Fruit fly (Drosophila melanogaster) whole organism, pupa: ENCODE results near the gene SPH93.

Source experiments
- CG10348 ChIP-seq: fragments of 200-800 bp; sonication (Bioruptor generic); IDR thresholded peaks from 2 replicates; pipeline ENCODE4 v1.3.6; 2022; ENCODE audit warnings: missing biosample characterization, missing genetic modification characterization
- CG12605 ChIP-seq: fragments of 200-800 bp; sonication (Bioruptor generic); IDR thresholded peaks from 2 replicates; pipeline ENCODE4 v1.3.6; 2022; ENCODE audit warnings: missing biosample characterization, missing genetic modification characterization
- CG13204 ChIP-seq: fragments of 200-800 bp; sonication (Bioruptor generic); optimal IDR thresholded peaks from 2 replicates; lab custom pipeline; 2018; ENCODE audit warnings: missing biosample characterization, mild to moderate bottlenecking, missing genetic modification characterization, moderate library complexity
- CG15710 ChIP-seq: fragments of 200-800 bp; sonication (Bioruptor generic); optimal IDR thresholded peaks from 2 replicates; lab custom pipeline; 2018; ENCODE audit warnings: missing biosample characterization, mild to moderate bottlenecking, missing genetic modification characterization, moderate library complexity
- CG17806 ChIP-seq: fragments of 200-800 bp; sonication (Bioruptor generic); optimal IDR thresholded peaks from 2 replicates; lab custom pipeline; 2018; ENCODE audit warnings: missing biosample characterization, mild to moderate bottlenecking, missing genetic modification characterization, moderate library complexity
- CG32121 ChIP-seq: fragments of 200-800 bp; sonication (Bioruptor generic); IDR thresholded peaks from 2 replicates; pipeline ENCODE4 v1.3.6; 2022; ENCODE audit warnings: missing biosample characterization, missing genetic modification characterization
- CG34367 ChIP-seq: fragments of 200-800 bp; sonication (Bioruptor generic); optimal IDR thresholded peaks from 2 replicates; lab custom pipeline; 2018; ENCODE audit warnings: missing biosample characterization, mild to moderate bottlenecking, missing genetic modification characterization
- CG8301 ChIP-seq: fragments of 200-800 bp; sonication (Bioruptor generic); optimal IDR thresholded peaks from 2 replicates; lab custom pipeline; 2018; ENCODE audit warnings: missing biosample characterization, mild to moderate bottlenecking, missing genetic modification characterization
- D1 ChIP-seq: fragments of 200-800 bp; sonication (Bioruptor generic); optimal IDR thresholded peaks from 2 replicates; lab custom pipeline; 2018; ENCODE audit warnings: missing biosample characterization, mild to moderate bottlenecking, missing genetic modification characterization, moderate library complexity
- Ets98B ChIP-seq: fragments of 200-800 bp; sonication (Bioruptor generic); IDR thresholded peaks from 2 replicates; pipeline ENCODE4 v1.3.6; 2022; ENCODE audit warnings: missing biosample characterization, missing genetic modification characterization
- Pif1B ChIP-seq: fragments of 200-800 bp; sonication (Bioruptor generic); optimal IDR thresholded peaks from 3 replicates; lab custom pipeline; 2016; ENCODE audit warnings: missing biosample characterization, missing genetic modification characterization
- fd96Ca ChIP-seq: fragments of 200-800 bp; sonication (Bioruptor generic); IDR thresholded peaks from 3 replicates; pipeline ENCODE4 v1.3.6; 2022; ENCODE audit warnings: missing biosample characterization, missing genetic modification characterization
- rn ChIP-seq: fragments of 200-800 bp; sonication (Bioruptor generic); IDR thresholded peaks from 2 replicates; pipeline ENCODE4 v1.3.6; 2022; ENCODE audit warnings: missing biosample characterization, missing genetic modification characterization

DNA sequence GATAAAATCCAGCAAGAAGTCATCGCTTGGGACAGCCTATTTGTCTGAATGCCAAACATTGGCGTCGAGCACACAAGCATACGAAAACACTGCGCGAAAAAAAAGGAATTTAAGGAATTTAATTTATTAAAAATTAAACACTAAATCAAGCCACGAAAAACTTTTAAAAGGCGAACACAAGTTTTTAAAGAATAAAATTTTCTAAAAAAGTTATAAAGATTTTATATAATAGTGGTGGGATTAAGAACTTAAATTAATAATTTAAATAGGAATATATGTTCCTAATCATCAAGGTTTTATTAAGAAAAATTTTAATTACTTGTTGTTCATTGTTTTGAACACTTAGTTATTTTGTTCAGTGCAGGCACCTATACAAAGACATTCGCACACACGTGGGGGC, 34.4 kb downstream of the SPH93 start:
- TF ChIP-seq CG17806 (tag; lab: Kevin White, UChicago) (peak; percentile 62), D1 (tag; lab: Kevin White, UChicago) (peak; percentile 20), Ets98B (GFP tag; lab: Robert Waterston, UW) (no peak), Pif1B (GFP tag; lab: Kevin White, UChicago) (no peak), CG15710 (peak; percentile 70), CG10348 (GFP tag; lab: Robert Waterston, UW) (no peak), fd96Ca (GFP tag; lab: Robert Waterston, UW) (no peak), CG8301 (tag; lab: Kevin White, UChicago) (no peak), rn (GFP tag; lab: Robert Waterston, UW) (no peak), CG34367 (tag; lab: Kevin White, UChicago) (peak; percentile 6), CG13204 (GFP tag; lab: Kevin White, UChicago) (no peak), CG32121 (no peak), CG12605 (GFP tag; lab: Robert Waterston, UW) (no peak)
